Worm (Caenorhabditis elegans) whole organism, L2 larva: Measurements from ENCODE around the gene T04F3.3.

Experiments
- F13H6.1 ChIP-seq: sonication (generic microtip); optimal IDR thresholded peaks from 2 replicates; lab custom pipeline; 2016; ENCODE audit warnings: missing genetic modification characterization, missing compliant biosample characterization
- Y55F3AM.14 ChIP-seq: fragments of 200-800 bp; sonication (Bioruptor generic); optimal IDR thresholded peaks from 2 replicates; lab custom pipeline; 2018; ENCODE audit warnings: mild to moderate bottlenecking, missing genetic modification characterization, missing compliant biosample characterization
- blmp-1 ChIP-seq: sonication (generic microtip); optimal IDR thresholded peaks from 2 replicates; lab custom pipeline; 2017; ENCODE audit warnings: missing genetic modification characterization, mild to moderate bottlenecking, missing compliant biosample characterization, antibody characterized with exemption, moderate library complexity; ENCODE audit not compliant: insufficient read depth
- ceh-16 ChIP-seq: fragments of 150-350 bp; optimal IDR thresholded peaks from 2 replicates; lab custom pipeline; 2014; ENCODE audit warnings: missing biosample characterization, missing genetic modification characterization
- ceh-82 ChIP-seq: fragments of 150-350 bp; optimal IDR thresholded peaks from 2 replicates; lab custom pipeline; 2014; ENCODE audit warnings: missing biosample characterization, missing genetic modification characterization
- crh-2 ChIP-seq: sonication (generic microtip); optimal IDR thresholded peaks from 2 replicates; lab custom pipeline; 2017; ENCODE audit warnings: missing biosample characterization, missing genetic modification characterization
- egl-27 ChIP-seq: sonication (generic microtip); optimal IDR thresholded peaks from 3 replicates; lab custom pipeline; 2017; ENCODE audit warnings: missing biosample characterization, missing genetic modification reagents, missing genetic modification characterization
- elt-1 ChIP-seq: fragments of 150-350 bp; optimal IDR thresholded peaks from 2 replicates; lab custom pipeline; 2014; ENCODE audit warnings: missing biosample characterization, missing genetic modification characterization
- fos-1 ChIP-seq: fragments of 150-350 bp; optimal IDR thresholded peaks from 2 replicates; lab custom pipeline; 2014; ENCODE audit warnings: missing biosample characterization, missing genetic modification characterization
- gmeb-1 ChIP-seq: fragments of 150-350 bp; optimal IDR thresholded peaks from 2 replicates; lab custom pipeline; 2014; ENCODE audit warnings: missing biosample characterization, missing genetic modification characterization
- lin-13 ChIP-seq: fragments of 150-350 bp; optimal IDR thresholded peaks from 2 replicates; lab custom pipeline; 2014; ENCODE audit warnings: missing biosample characterization, missing genetic modification reagents, missing genetic modification characterization
- lsy-2 ChIP-seq, 2 experiments: fragments of 150-350 bp in 1 of 2; sonication (generic microtip) in 1 of 2; optimal IDR thresholded peaks; 2 replicates each; lab custom pipeline; 2014 to 2017; ENCODE audit warnings: missing biosample characterization in 2 of 2, missing genetic modification characterization in 2 of 2
- mbf-1 ChIP-seq: sonication (generic microtip); optimal IDR thresholded peaks from 2 replicates; lab custom pipeline; 2017; ENCODE audit warnings: missing biosample characterization, missing genetic modification characterization
- mdl-1 ChIP-seq, 2 experiments: fragments of 150-350 bp in 1 of 2; sonication (generic microtip) in 1 of 2; optimal IDR thresholded peaks; 2 replicates each; lab custom pipeline; 2017; ENCODE audit warnings: missing biosample characterization in 2 of 2, missing genetic modification characterization in 2 of 2
- nhr-12 ChIP-seq: fragments of 150-350 bp; optimal IDR thresholded peaks from 2 replicates; lab custom pipeline; 2014; ENCODE audit warnings: missing biosample characterization, missing genetic modification characterization
- nhr-129 ChIP-seq: fragments of 150-350 bp; optimal IDR thresholded peaks from 2 replicates; lab custom pipeline; 2014; ENCODE audit warnings: missing biosample characterization, missing genetic modification characterization
- nhr-21 ChIP-seq: fragments of 150-350 bp; optimal IDR thresholded peaks from 2 replicates; lab custom pipeline; 2014; ENCODE audit warnings: missing biosample characterization, missing genetic modification characterization
- nhr-23 ChIP-seq: fragments of 150-350 bp; optimal IDR thresholded peaks from 2 replicates; lab custom pipeline; 2014; ENCODE audit warnings: missing biosample characterization, missing genetic modification reagents, missing genetic modification characterization
- nhr-237 ChIP-seq: fragments of 150-350 bp; optimal IDR thresholded peaks from 2 replicates; lab custom pipeline; 2014; ENCODE audit warnings: missing biosample characterization, missing genetic modification characterization
- nhr-25 ChIP-seq: fragments of 150-350 bp; sonication (generic microtip); optimal IDR thresholded peaks from 3 replicates; lab custom pipeline; 2014; ENCODE audit warnings: missing biosample characterization, missing genetic modification characterization
- nhr-6 ChIP-seq: fragments of 150-350 bp; optimal IDR thresholded peaks from 2 replicates; lab custom pipeline; 2014; ENCODE audit warnings: missing biosample characterization, missing genetic modification characterization
- nhr-77 ChIP-seq: fragments of 150-350 bp; optimal IDR thresholded peaks from 2 replicates; lab custom pipeline; 2014; ENCODE audit warnings: missing biosample characterization, missing genetic modification characterization
- sem-4 ChIP-seq: fragments of 150-350 bp; optimal IDR thresholded peaks from 2 replicates; lab custom pipeline; 2014; ENCODE audit warnings: missing biosample characterization, missing genetic modification reagents, missing genetic modification characterization
- skn-1 ChIP-seq: sonication (generic microtip); optimal IDR thresholded peaks from 2 replicates; lab custom pipeline; 2017; ENCODE audit warnings: missing biosample characterization, missing genetic modification characterization
- sma-3 ChIP-seq: sonication (generic microtip); optimal IDR thresholded peaks from 2 replicates; lab custom pipeline; 2016; ENCODE audit warnings: missing genetic modification reagents, missing genetic modification characterization, missing compliant biosample characterization
- sma-9 ChIP-seq, 2 experiments: fragments of 150-350 bp in 1 of 2; sonication (generic microtip) in 1 of 2; optimal IDR thresholded peaks; 2 replicates each; lab custom pipeline; 2014 to 2016; ENCODE audit warnings: missing genetic modification characterization in 2 of 2, mild to moderate bottlenecking in 1 of 2, missing biosample characterization in 1 of 2, missing compliant biosample characterization in 1 of 2, missing genetic modification reagents in 1 of 2, moderate library complexity in 1 of 2
- snpc-4 ChIP-seq: fragments of 150-350 bp; optimal IDR thresholded peaks from 2 replicates; lab custom pipeline; 2014; ENCODE audit warnings: missing biosample characterization, missing genetic modification characterization
- unc-39 ChIP-seq: fragments of 150-350 bp; optimal IDR thresholded peaks from 2 replicates; lab custom pipeline; 2014; ENCODE audit warnings: missing biosample characterization, missing genetic modification characterization
- unc-55 ChIP-seq: fragments of 150-350 bp; sonication (generic microtip); optimal IDR thresholded peaks from 3 replicates; lab custom pipeline; 2014; ENCODE audit warnings: missing biosample characterization, missing genetic modification reagents, missing genetic modification characterization
- unc-62 ChIP-seq: fragments of 150-350 bp; optimal IDR thresholded peaks from 2 replicates; lab custom pipeline; 2014; ENCODE audit warnings: missing biosample characterization, missing genetic modification reagents, missing genetic modification characterization
- zag-1 ChIP-seq: fragments of 150-350 bp; optimal IDR thresholded peaks from 2 replicates; lab custom pipeline; 2014; ENCODE audit warnings: missing biosample characterization, missing genetic modification characterization
- ztf-11 ChIP-seq: sonication (generic microtip); optimal IDR thresholded peaks from 2 replicates; lab custom pipeline; 2017; ENCODE audit warnings: missing biosample characterization, missing genetic modification characterization

T04F3.3 gene

ce11 chrV:11800486-11800885 lies 41.8 kb downstream of the T04F3.3 start:
- TF ChIP-seq sma-3 (GFP tag; lab: Kevin White, UChicago) (peak; percentile 9), ztf-11 (no peak), fos-1 (tag; lab: Kevin White, UChicago) (no peak), sem-4 (no peak), elt-1 (tag; lab: Kevin White, UChicago) (no peak), mbf-1 (tag; lab: Kevin White, UChicago) (no peak), nhr-21 (tag; lab: Kevin White, UChicago) (peak; percentile 15), nhr-23 (tag; lab: Kevin White, UChicago) (no peak), sma-9 (GFP tag; optimal IDR thresholded peaks at IDR 0.05; lab: Kevin White, UChicago) (peak; percentile 30), sma-9 (tag; optimal IDR thresholded peaks at IDR 0.05; lab: Kevin White, UChicago) (no peak), skn-1 (tag; lab: Kevin White, UChicago) (no peak), lsy-2 (tag; optimal IDR thresholded peaks at IDR 0.05; lab: Kevin White, UChicago) (peak in 1 of 2 experiments; percentile 1), nhr-25 (tag; lab: Kevin White, UChicago) (peak; percentile 53)
- TF ChIP-seq, all 48 proteins: peak for 5

ce11 chrV:11801076-11801849 lies 42.5 kb downstream of the T04F3.3 start:
- TF ChIP-seq nhr-25 (tag; lab: Kevin White, UChicago) (peak; percentile 70), blmp-1 (tag; lab: Kevin White, UChicago) (peak; percentile 61), unc-39 (no peak), fos-1 (tag; lab: Kevin White, UChicago) (peak; percentile 76), snpc-4 (no peak), nhr-77 (no peak), egl-27 (tag; lab: Kevin White, UChicago) (peak; percentile 59), nhr-21 (tag; lab: Kevin White, UChicago) (peak; percentile 85), lsy-2 (tag; optimal IDR thresholded peaks at IDR 0.05; lab: Kevin White, UChicago) (peak in 1 of 2 experiments; percentile 57), nhr-23 (tag; lab: Kevin White, UChicago) (no peak), ceh-82 (tag; lab: Kevin White, UChicago) (no peak), unc-62 (GFP tag; lab: Kevin White, UChicago) (no peak), F13H6.1 (tag; lab: Kevin White, UChicago) (no peak), sma-9 (GFP tag; optimal IDR thresholded peaks at IDR 0.05; lab: Kevin White, UChicago) (peak; percentile 95), sma-9 (tag; optimal IDR thresholded peaks at IDR 0.05; lab: Kevin White, UChicago) (no peak), elt-1 (tag; lab: Kevin White, UChicago) (no peak), zag-1 (tag; lab: Kevin White, UChicago) (no peak), nhr-237 (tag; lab: Kevin White, UChicago) (no peak), ceh-16 (tag; lab: Kevin White, UChicago) (no peak), mbf-1 (tag; lab: Kevin White, UChicago) (no peak), nhr-12 (tag; lab: Kevin White, UChicago) (no peak), sma-3 (GFP tag; lab: Kevin White, UChicago) (peak; percentile 86)
- TF ChIP-seq, all 48 proteins: peak for 8

- TF ChIP-seq unc-39 = no peak
- peak in 1 of 2 experiments; percentile 60 for TF ChIP-seq lsy-2 (tag; optimal IDR thresholded peaks at IDR 0.05; lab: Kevin White, UChicago)
- TF ChIP-seq F13H6.1 (tag; lab: Kevin White, UChicago) = peak; percentile 79
- TF ChIP-seq nhr-129 = peak; percentile 31
- TF ChIP-seq unc-55 (GFP tag; lab: Kevin White, UChicago) = no peak
- peak; percentile 97 for TF ChIP-seq blmp-1 (tag; lab: Kevin White, UChicago)
- TF ChIP-seq Y55F3AM.14 (GFP tag; lab: Kevin White, UChicago) = peak; percentile 83
- peak; percentile 99 for TF ChIP-seq sma-3 (GFP tag; lab: Kevin White, UChicago)
- TF ChIP-seq mdl-1 (tag; optimal IDR thresholded peaks at IDR 0.05; lab: Kevin White, UChicago) = peak; percentile 79 to 89
- peak; percentile 57 for TF ChIP-seq gmeb-1 (tag; lab: Kevin White, UChicago)
- peak; percentile 91 for TF ChIP-seq egl-27 (tag; lab: Kevin White, UChicago)
- peak; percentile 71 for TF ChIP-seq sem-4
- TF ChIP-seq snpc-4 = no peak
- peak; percentile 99 for TF ChIP-seq sma-9 (GFP tag; optimal IDR thresholded peaks at IDR 0.05; lab: Kevin White, UChicago)
- TF ChIP-seq sma-9 (tag; optimal IDR thresholded peaks at IDR 0.05; lab: Kevin White, UChicago) = peak; percentile 15
- peak; percentile 54 for TF ChIP-seq nhr-6 (tag; lab: Kevin White, UChicago)
- TF ChIP-seq lin-13 (GFP tag; lab: Kevin White, UChicago) = no peak
- TF ChIP-seq nhr-21 (tag; lab: Kevin White, UChicago) = peak; percentile 99
- TF ChIP-seq nhr-25 (tag; lab: Kevin White, UChicago) = peak; percentile 96
- peak; percentile 61 for TF ChIP-seq fos-1 (tag; lab: Kevin White, UChicago)
- TF ChIP-seq crh-2 (tag; lab: Kevin White, UChicago) = peak; percentile 84
Observed at ce11 chrV:11802508-11802907, 43.8 kb downstream of the T04F3.3 start.
